Fruit fly (Drosophila melanogaster): Measurements from ENCODE around the gene SA1.

Gene SA1

DNA sequence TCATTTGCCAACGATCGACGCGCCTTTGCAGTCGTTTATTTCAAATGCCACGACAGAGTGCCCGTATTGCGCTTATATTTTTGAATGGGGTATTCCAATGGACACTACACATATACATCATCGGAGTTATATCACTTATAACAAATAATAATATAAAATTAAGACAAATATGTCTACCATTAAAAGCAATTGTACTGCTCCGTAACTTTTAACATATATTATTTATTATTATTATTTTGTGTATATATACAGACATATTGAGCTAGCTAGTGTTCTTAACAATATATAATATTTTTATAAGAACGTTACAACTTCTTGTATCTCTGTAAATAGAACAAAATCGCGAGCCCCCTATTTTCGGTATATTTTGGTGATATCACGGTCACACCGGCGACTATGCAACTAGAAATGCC, 13.8 kb downstream of the SA1 start, which contains the start of the genes sip2 and Coprox (continued):
- TF ChIP-seq CG10431 (GFP tag; optimal IDR thresholded peaks at IDR 0.05) = peak; percentile 75
- TF ChIP-seq CG14667 (GFP tag; IDR thresholded peaks at IDR 0.05) = 0 out of 2 replicates have a peak, but pooled peaks have one; percentile 14
- TF ChIP-seq hkb (optimal IDR thresholded peaks at IDR 0.05) = no peak
- TF ChIP-seq hkb (GFP tag; IDR thresholded peaks at IDR 0.05) = peak; percentile 45; the same call in 1 of the 2 replicates
- TF ChIP-seq CG2712 (tag; optimal IDR thresholded peaks at IDR 0.05) = peak; percentile 88
- TF ChIP-seq trem (tag; optimal IDR thresholded peaks at IDR 0.05) = peak; percentile 80
- 0 out of 3 replicates have a peak, but pooled peaks have one; percentile 20 for TF ChIP-seq CG11456 (GFP tag; IDR thresholded peaks at IDR 0.05)
- TF ChIP-seq run (tag; optimal IDR thresholded peaks at IDR 0.05) = peak; percentile 7
- TF ChIP-seq CG15696 (tag; optimal IDR thresholded peaks at IDR 0.05) = peak; percentile 76
- TF ChIP-seq lilli (GFP tag; optimal IDR thresholded peaks at IDR 0.05) = peak; percentile 40
- TF ChIP-seq Six4 (GFP tag; optimal IDR thresholded peaks at IDR 0.05) = peak; percentile 33
- peak; percentile 31 for TF ChIP-seq kay (GFP tag; optimal IDR thresholded peaks at IDR 0.05)
- TF ChIP-seq mam (GFP tag; optimal IDR thresholded peaks at IDR 0.05) = peak; percentile 27
- peak; percentile 78 for TF ChIP-seq sug (tag; optimal IDR thresholded peaks at IDR 0.05)
- peak; percentile 34 for TF ChIP-seq CG12104 (GFP tag; optimal IDR thresholded peaks at IDR 0.05)
- TF ChIP-seq CG4328 (GFP tag; optimal IDR thresholded peaks at IDR 0.05) = peak; percentile 47
- peak; percentile 82 for TF ChIP-seq CG18262 (tag; optimal IDR thresholded peaks at IDR 0.05)
- peak; percentile 69 for TF ChIP-seq CG12299 (tag; optimal IDR thresholded peaks at IDR 0.05)
- TF ChIP-seq CG13894 (tag; optimal IDR thresholded peaks at IDR 0.05) = peak; percentile 73
- TF ChIP-seq CG14441 (GFP tag; IDR thresholded peaks at IDR 0.05) = 0 out of 2 replicates have a peak, but pooled peaks have one; percentile 46
- peak; percentile 75 for TF ChIP-seq gcm (GFP tag; optimal IDR thresholded peaks at IDR 0.05)
- TF ChIP-seq grau (tag; optimal IDR thresholded peaks at IDR 0.05) = peak; percentile 83
- peak; percentile 29 for TF ChIP-seq Usf (GFP tag; optimal IDR thresholded peaks at IDR 0.05)
- 0 out of 3 replicates have a peak, but pooled peaks have one; percentile 45 for TF ChIP-seq ci (GFP tag; IDR thresholded peaks at IDR 0.05)
- TF ChIP-seq CG15479 (GFP tag; optimal IDR thresholded peaks at IDR 0.05) = peak; percentile 1
- TF ChIP-seq Meics (GFP tag; optimal IDR thresholded peaks at IDR 0.05) = peak; percentile 79
- peak; percentile 17 for TF ChIP-seq cwo (GFP tag; optimal IDR thresholded peaks at IDR 0.05)
- peak; percentile 27 for TF ChIP-seq CG4820 (GFP tag; optimal IDR thresholded peaks at IDR 0.05)
- TF ChIP-seq her (GFP tag; optimal IDR thresholded peaks at IDR 0.05) = no peak
- TF ChIP-seq Stat92E (GFP tag; optimal IDR thresholded peaks at IDR 0.05) = peak in 1 of 3 experiments; percentile 15
- TF ChIP-seq CG8281 (tag; optimal IDR thresholded peaks at IDR 0.05) = peak; percentile 35
- no peak for TF ChIP-seq btn (GFP tag; optimal IDR thresholded peaks at IDR 0.05)
- peak; percentile 62 for TF ChIP-seq sens (GFP tag)
- peak; percentile 82 for TF ChIP-seq PHDP (tag; optimal IDR thresholded peaks at IDR 0.05)
- no peak for TF ChIP-seq aop (GFP tag; IDR thresholded peaks at IDR 0.05)
- TF ChIP-seq grn (GFP tag; optimal IDR thresholded peaks at IDR 0.05) = no peak
- TF ChIP-seq ems (GFP tag; optimal IDR thresholded peaks at IDR 0.05) = no peak
- TF ChIP-seq Fer1 (GFP tag; optimal IDR thresholded peaks at IDR 0.05) = peak; percentile 68
- 0 out of 3 replicates have a peak, but pooled peaks have one; percentile 30 for TF ChIP-seq ase (GFP tag; IDR thresholded peaks at IDR 0.05)
- TF ChIP-seq Ptx1 (GFP tag; IDR thresholded peaks at IDR 0.05) = peak; percentile 53; the same call in 1 of the 2 replicates
- peak; percentile 50 for TF ChIP-seq caup (GFP tag; optimal IDR thresholded peaks at IDR 0.05; ENCODE audit: severe bottlenecking)
- TF ChIP-seq Nf-YC (tag; optimal IDR thresholded peaks at IDR 0.05) = peak; percentile 82
- peak; percentile 21 for TF ChIP-seq CG13123 (GFP tag; optimal IDR thresholded peaks at IDR 0.05)
- peak in 1 of 2 experiments; percentile 71 for TF ChIP-seq dpn (GFP tag; optimal IDR thresholded peaks at IDR 0.05)
- peak; percentile 58; the same call in 2 of the 3 replicates for TF ChIP-seq tgo (GFP tag; IDR thresholded peaks at IDR 0.05)
- TF ChIP-seq CG8924 (tag; optimal IDR thresholded peaks at IDR 0.05) = peak; percentile 86
- TF ChIP-seq YL-1 (GFP tag; optimal IDR thresholded peaks at IDR 0.05) = peak; percentile 76
- peak; percentile 36; the same call in 1 of the 2 replicates for TF ChIP-seq al (GFP tag; IDR thresholded peaks at IDR 0.05)
- TF ChIP-seq lbe (GFP tag; optimal IDR thresholded peaks at IDR 0.05) = peak; percentile 15
- TF ChIP-seq Hr3 (GFP tag; optimal IDR thresholded peaks at IDR 0.05) = peak; percentile 74

Data from whole organism, embryonic.